Worm (Caenorhabditis elegans) whole organism, mixed stage, embryonic: ENCODE measurements around the gene srh-109.

Source experiments
- bed-3 ChIP-seq: fragments of 200-800 bp; sonication (Bioruptor generic); optimal IDR thresholded peaks from 3 replicates; lab custom pipeline; 2018; ENCODE audit warnings: mild to moderate bottlenecking, missing genetic modification characterization, moderate library complexity, missing compliant biosample characterization
- ceh-39 ChIP-seq: fragments of 150-350 bp; optimal IDR thresholded peaks from 2 replicates; lab custom pipeline; 2014; ENCODE audit warnings: missing biosample characterization, missing genetic modification characterization
- ceh-43 ChIP-seq: fragments of 200-800 bp; sonication (Bioruptor generic); optimal IDR thresholded peaks from 2 replicates; lab custom pipeline; 2018; ENCODE audit warnings: mild to moderate bottlenecking, missing genetic modification characterization, moderate library complexity, missing compliant biosample characterization
- ceh-83 ChIP-seq: fragments of 200-800 bp; sonication (Bioruptor generic); optimal IDR thresholded peaks from 2 replicates; lab custom pipeline; 2018; ENCODE audit warnings: mild to moderate bottlenecking, missing genetic modification characterization, missing compliant biosample characterization
- ces-1 ChIP-seq: fragments of 150-350 bp; optimal IDR thresholded peaks from 2 replicates; lab custom pipeline; 2014; ENCODE audit warnings: missing biosample characterization, missing genetic modification reagents, missing genetic modification characterization
- cnd-1 ChIP-seq: fragments of 200-800 bp; sonication (Bioruptor generic); optimal IDR thresholded peaks from 2 replicates; lab custom pipeline; 2018; ENCODE audit warnings: mild to moderate bottlenecking, missing genetic modification characterization, missing compliant biosample characterization
- drap-1 ChIP-seq: fragments of 200-800 bp; sonication (Bioruptor generic); optimal IDR thresholded peaks from 3 replicates; lab custom pipeline; 2018; ENCODE audit warnings: mild to moderate bottlenecking, missing genetic modification characterization, missing compliant biosample characterization
- elt-1 ChIP-seq: sonication (generic microtip); optimal IDR thresholded peaks from 2 replicates; lab custom pipeline; 2017; ENCODE audit warnings: missing genetic modification characterization, mild to moderate bottlenecking, missing compliant biosample characterization, antibody characterized with exemption, moderate library complexity, borderline replicate concordance; ENCODE audit not compliant: insufficient read depth
- flh-1 ChIP-seq: fragments of 200-800 bp; sonication (Bioruptor generic); optimal IDR thresholded peaks from 2 replicates; lab custom pipeline; 2018; ENCODE audit warnings: mild to moderate bottlenecking, missing genetic modification characterization, moderate library complexity, missing compliant biosample characterization
- lin-13 ChIP-seq: fragments of 150-350 bp; optimal IDR thresholded peaks from 2 replicates; lab custom pipeline; 2014; ENCODE audit warnings: missing biosample characterization, missing genetic modification characterization
- lin-32 ChIP-seq: fragments of 200-800 bp; sonication (Bioruptor generic); optimal IDR thresholded peaks from 2 replicates; lab custom pipeline; 2018; ENCODE audit warnings: mild to moderate bottlenecking, missing genetic modification characterization, missing compliant biosample characterization
- mep-1 ChIP-seq: fragments of 150-350 bp; optimal IDR thresholded peaks from 2 replicates; lab custom pipeline; 2017; ENCODE audit warnings: missing biosample characterization, missing genetic modification reagents, missing genetic modification characterization, inconsistent platforms
- mls-2 ChIP-seq: sonication (generic microtip); optimal IDR thresholded peaks from 2 replicates; lab custom pipeline; 2016; ENCODE audit warnings: mild to moderate bottlenecking, missing genetic modification characterization, moderate library complexity, missing compliant biosample characterization
- nhr-237 ChIP-seq: fragments of 150-350 bp; optimal IDR thresholded peaks from 2 replicates; lab custom pipeline; 2014; ENCODE audit warnings: missing biosample characterization, missing genetic modification characterization
- nhr-28 ChIP-seq: fragments of 150-350 bp; optimal IDR thresholded peaks from 2 replicates; lab custom pipeline; 2014; ENCODE audit warnings: missing biosample characterization, missing genetic modification characterization
- pha-4 ChIP-seq: fragments of 150-350 bp; optimal IDR thresholded peaks from 2 replicates; lab custom pipeline; 2018; ENCODE audit warnings: missing biosample characterization, missing genetic modification reagents, missing genetic modification characterization
- sem-2 ChIP-seq: fragments of 200-800 bp; sonication (Bioruptor generic); optimal IDR thresholded peaks from 2 replicates; lab custom pipeline; 2018; ENCODE audit warnings: mild to moderate bottlenecking, missing genetic modification characterization, missing compliant biosample characterization
- sptf-1 ChIP-seq: sonication (generic microtip); optimal IDR thresholded peaks from 2 replicates; lab custom pipeline; 2017; ENCODE audit warnings: mild to moderate bottlenecking, missing genetic modification characterization, moderate library complexity, missing compliant biosample characterization
- tbx-8 ChIP-seq: fragments of 200-800 bp; sonication (Bioruptor generic); optimal IDR thresholded peaks from 2 replicates; lab custom pipeline; 2018; ENCODE audit warnings: mild to moderate bottlenecking, missing genetic modification characterization, moderate library complexity, missing compliant biosample characterization
- unc-120 ChIP-seq: sonication (generic microtip); optimal IDR thresholded peaks from 2 replicates; lab custom pipeline; 2017; ENCODE audit warnings: missing genetic modification characterization, missing compliant biosample characterization; ENCODE audit not compliant: poor library complexity, severe bottlenecking
- unc-39 ChIP-seq: fragments of 150-350 bp; optimal IDR thresholded peaks from 2 replicates; lab custom pipeline; 2014; ENCODE audit warnings: missing biosample characterization, missing genetic modification characterization
- unc-62 ChIP-seq: fragments of 150-350 bp; optimal IDR thresholded peaks from 2 replicates; lab custom pipeline; 2014; ENCODE audit warnings: missing biosample characterization, missing genetic modification reagents, missing genetic modification characterization
- zip-8 ChIP-seq: fragments of 150-350 bp; optimal IDR thresholded peaks from 2 replicates; lab custom pipeline; 2014; ENCODE audit warnings: missing biosample characterization, missing genetic modification characterization

Gene srh-109

ce11 chrV:17171551-17171950 lies 48.7 kb downstream of the srh-109 start, which contains the start of gene srbc-26:
Gene srbc-26 (plus strand): TSS chrV:17171851.
- TF ChIP-seq nhr-237 (no peak), ceh-83 (GFP tag; lab: Kevin White, UChicago) (no peak), drap-1 (GFP tag; lab: Kevin White, UChicago) (no peak), flh-1 (no peak), lin-32 (GFP tag; lab: Kevin White, UChicago) (no peak), bed-3 (GFP tag; lab: Kevin White, UChicago) (no peak), zip-8 (tag; lab: Kevin White, UChicago) (no peak), mls-2 (no peak), cnd-1 (tag; lab: Kevin White, UChicago) (no peak), ceh-39 (tag; lab: Kevin White, UChicago) (no peak), lin-13 (tag; lab: Kevin White, UChicago) (no peak), sptf-1 (tag; lab: Kevin White, UChicago) (no peak), unc-39 (tag; lab: Kevin White, UChicago) (no peak), tbx-8 (GFP tag; lab: Kevin White, UChicago) (no peak), ceh-43 (GFP tag; lab: Kevin White, UChicago) (no peak), unc-120 (tag; lab: Kevin White, UChicago) (no peak), unc-62 (GFP tag; lab: Kevin White, UChicago) (no peak)

ce11 chrV:17170822-17171221 lies 49.4 kb downstream of the srh-109 start, which contains the start of gene srw-51:
Gene srw-51 (minus strand): TSS chrV:17170922.
- TF ChIP-seq unc-120 (tag; lab: Kevin White, UChicago) (no peak), zip-8 (tag; lab: Kevin White, UChicago) (no peak), sptf-1 (tag; lab: Kevin White, UChicago) (no peak), elt-1 (tag; lab: Kevin White, UChicago) (no peak), pha-4 (tag; lab: Kevin White, UChicago) (no peak), sem-2 (GFP tag; lab: Kevin White, UChicago) (no peak), lin-13 (tag; lab: Kevin White, UChicago) (no peak), mep-1 (no peak), ces-1 (no peak), nhr-28 (tag; lab: Kevin White, UChicago) (no peak), unc-62 (GFP tag; lab: Kevin White, UChicago) (no peak), drap-1 (GFP tag; lab: Kevin White, UChicago) (no peak), bed-3 (GFP tag; lab: Kevin White, UChicago) (no peak)
